Worm (Caenorhabditis elegans) whole organism, L3 larva: ENCODE results near the gene srw-95.

Experiments used
- R02D3.7 ChIP-seq: fragments of 150-350 bp; optimal IDR thresholded peaks from 2 replicates; lab custom pipeline; 2014; ENCODE audit warnings: missing biosample characterization, missing genetic modification characterization
- ZK546.5 ChIP-seq: sonication (generic microtip); optimal IDR thresholded peaks from 2 replicates; lab custom pipeline; 2017; ENCODE audit warnings: missing biosample characterization, missing genetic modification characterization
- ama-1 ChIP-seq: fragments of 150-350 bp; optimal IDR thresholded peaks from 2 replicates; lab custom pipeline; 2018
- elt-1 ChIP-seq: fragments of 150-350 bp; optimal IDR thresholded peaks from 2 replicates; lab custom pipeline; 2014; ENCODE audit warnings: missing biosample characterization, missing genetic modification characterization
- lin-39 ChIP-seq: fragments of 150-350 bp; optimal IDR thresholded peaks from 2 replicates; lab custom pipeline; 2018; ENCODE audit warnings: missing biosample characterization, missing genetic modification reagents, missing genetic modification characterization
- nhr-11 ChIP-seq: fragments of 150-350 bp; optimal IDR thresholded peaks from 2 replicates; lab custom pipeline; 2014; ENCODE audit warnings: missing biosample characterization, missing genetic modification characterization
- pha-4 ChIP-seq: fragments of 150-350 bp; optimal IDR thresholded peaks from 2 replicates; lab custom pipeline; 2014; ENCODE audit warnings: missing biosample characterization, missing genetic modification reagents, missing genetic modification characterization
- pqm-1 ChIP-seq: fragments of 150-350 bp; optimal IDR thresholded peaks from 2 replicates; lab custom pipeline; 2017; ENCODE audit warnings: missing biosample characterization, missing genetic modification characterization, inconsistent platforms
- skn-1 ChIP-seq: fragments of 150-350 bp; optimal IDR thresholded peaks from 2 replicates; lab custom pipeline; 2014; ENCODE audit warnings: missing biosample characterization, missing genetic modification characterization

- no peak for TF ChIP-seq skn-1 (tag; lab: Kevin White, UChicago)
- no peak for TF ChIP-seq pqm-1 (tag; lab: Kevin White, UChicago)
- TF ChIP-seq nhr-11 (tag; lab: Kevin White, UChicago): no peak
- no peak for TF ChIP-seq ama-1
- no peak for TF ChIP-seq R02D3.7 (tag; lab: Kevin White, UChicago)
- TF ChIP-seq lin-39: no peak
- no peak for TF ChIP-seq ZK546.5 (tag; lab: Kevin White, UChicago)
- TF ChIP-seq pha-4 (tag; lab: Kevin White, UChicago): no peak
- TF ChIP-seq elt-1 (tag; lab: Kevin White, UChicago): no peak
Measured at ce11 chrIV:4829641-4830040, 17.8 kb downstream of the srw-95 start.
